Fruit fly (Drosophila melanogaster): ENCODE data around the gene Pka-R1.

Pka-R1 gene

dm6 chr3L:20837040-20837830 is 21.3 kb downstream of the Pka-R1 start, which contains the start of gene CG13255:
Gene CG13255 (plus strand): TSS chr3L:20837488.
- no peak for TF ChIP-seq CG17801 (GFP tag; optimal IDR thresholded peaks at IDR 0.05; ENCODE audit: partially characterized antibody)

- TF ChIP-seq CG17801 (GFP tag; optimal IDR thresholded peaks at IDR 0.05; ENCODE audit: partially characterized antibody) = no peak
Observed at dm6 chr3L:20837831-20838301, 21.9 kb downstream of the Pka-R1 start.

- TF ChIP-seq CG17801 (GFP tag; optimal IDR thresholded peaks at IDR 0.05; ENCODE audit: partially characterized antibody) = no peak
Observed at dm6 chr3L:20841465-20842109, 25.7 kb downstream of the Pka-R1 start, which contains the start of the genes CSN3 and CG11456. Gene CSN3 (minus strand): TSS chr3L:20841576. Gene CG11456 (plus strand): TSS chr3L:20841987.

- TF ChIP-seq CG17801 (GFP tag; optimal IDR thresholded peaks at IDR 0.05; ENCODE audit: partially characterized antibody) = no peak
Observed at dm6 chr3L:20848572-20848971, 32.7 kb downstream of the Pka-R1 start.

- no peak for TF ChIP-seq CG17801 (GFP tag; optimal IDR thresholded peaks at IDR 0.05; ENCODE audit: partially characterized antibody)
Observed at dm6 chr3L:20857609-20858008, 41.7 kb downstream of the Pka-R1 start.

DNA sequence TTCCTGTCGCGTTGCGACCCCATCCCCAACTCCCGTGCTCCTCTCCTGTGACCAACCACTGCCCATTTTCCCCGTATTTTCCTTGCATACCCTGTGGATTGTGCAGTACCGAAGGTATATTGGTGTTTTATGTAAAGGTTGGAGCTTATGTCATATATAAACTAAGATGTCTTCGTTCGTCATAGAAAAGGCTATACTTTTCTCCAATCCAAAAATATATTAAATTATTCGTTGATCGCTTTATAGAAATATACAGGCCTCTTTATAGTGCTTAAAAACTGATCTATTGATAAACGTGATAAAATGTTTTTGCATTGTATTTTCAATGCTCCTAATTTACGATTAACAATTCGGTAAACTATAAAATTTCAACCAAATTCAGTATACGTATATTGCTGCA is 53.1 kb downstream of the Pka-R1 start:
- no peak for TF ChIP-seq CG17801 (GFP tag; optimal IDR thresholded peaks at IDR 0.05; ENCODE audit: partially characterized antibody)

DNA sequence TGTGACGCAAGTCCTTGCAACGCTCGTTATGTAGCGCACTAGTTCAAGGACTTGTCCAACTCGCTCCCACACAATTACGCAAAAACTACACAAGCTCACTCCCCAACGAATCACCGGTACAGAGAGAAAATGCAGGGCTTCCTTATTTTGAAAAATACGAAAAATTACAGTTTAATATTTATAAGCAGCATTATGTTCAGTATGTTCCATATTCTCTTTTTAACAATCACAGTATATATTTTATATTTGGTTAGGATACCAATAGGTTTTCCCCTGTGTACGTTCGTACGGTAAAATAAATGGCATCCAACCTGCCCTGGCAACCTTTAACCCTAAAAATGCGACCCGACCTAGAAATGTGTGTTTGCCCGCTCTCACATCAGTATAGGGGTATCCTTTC is 68.1 kb downstream of the Pka-R1 start:
- no peak for TF ChIP-seq CG17801 (GFP tag; optimal IDR thresholded peaks at IDR 0.05; ENCODE audit: partially characterized antibody)

DNA sequence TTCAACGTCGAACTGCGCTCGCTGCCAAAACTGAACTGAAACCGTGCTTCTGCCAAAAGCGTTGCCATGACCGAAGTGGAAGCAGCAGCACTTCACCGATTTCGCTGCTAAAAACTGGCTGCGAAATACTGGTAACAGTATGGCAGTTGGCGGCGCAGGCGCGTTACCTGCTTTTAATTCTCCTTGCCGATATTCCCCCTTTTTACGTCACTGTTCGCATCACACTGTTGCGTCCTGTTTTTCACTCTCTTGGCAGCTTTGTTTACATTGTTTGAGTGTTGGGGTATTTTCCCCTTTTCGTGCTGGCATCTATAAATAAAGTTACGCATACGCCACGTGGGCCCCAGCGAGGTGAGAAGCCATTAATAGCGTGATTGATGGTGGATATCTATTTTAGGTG is 69.3 kb downstream of the Pka-R1 start, which contains the start of gene CG32432:
CG32432 (minus strand) TSS at position 17 of the 400 bp plus-strand sequence.
- TF ChIP-seq CG17801 (GFP tag; optimal IDR thresholded peaks at IDR 0.05; ENCODE audit: partially characterized antibody) = no peak

Measured in ovary, adult (tissue).